Worm (Caenorhabditis elegans): ENCODE data around the gene srz-59.
A peak's percentile ranks its signal among the peaks of the same experiment; 100 is the strongest.

srz-59 gene

ce11 chrIV:14115045-14115444 lies 16.8 kb upstream of the srz-59 start:
- TF ChIP-seq C38D4.7 (GFP tag; optimal IDR thresholded peaks at IDR 0.05) = no peak
- TF ChIP-seq unc-55 (GFP tag; optimal IDR thresholded peaks at IDR 0.05) = no peak
- no peak for TF ChIP-seq ceh-48 (tag; optimal IDR thresholded peaks at IDR 0.05)
- TF ChIP-seq ets-4 (tag; optimal IDR thresholded peaks at IDR 0.05) = no peak
- no peak for TF ChIP-seq tbx-2 (tag; optimal IDR thresholded peaks at IDR 0.05)
- no peak for TF ChIP-seq ceh-9 (tag; optimal IDR thresholded peaks at IDR 0.05)
- no peak for TF ChIP-seq pag-3 (tag; optimal IDR thresholded peaks at IDR 0.05; ENCODE audit: borderline replicate concordance)
- no peak for TF ChIP-seq pqm-1 (tag; optimal IDR thresholded peaks at IDR 0.05)
- TF ChIP-seq npax-4 (tag; optimal IDR thresholded peaks at IDR 0.05) = no peak
- TF ChIP-seq sdc-2 (tag; optimal IDR thresholded peaks at IDR 0.05) = no peak
- TF ChIP-seq ceh-19 (GFP tag; optimal IDR thresholded peaks at IDR 0.05) = no peak
- TF ChIP-seq ceh-24 (tag; optimal IDR thresholded peaks at IDR 0.05) = no peak
- no peak for TF ChIP-seq K02D7.2 (tag; optimal IDR thresholded peaks at IDR 0.05)
- no peak for TF ChIP-seq ceh-14 (tag; optimal IDR thresholded peaks at IDR 0.05)
- TF ChIP-seq hlh-13 (GFP tag; optimal IDR thresholded peaks at IDR 0.05) = no peak
- TF ChIP-seq ceh-30 (tag; optimal IDR thresholded peaks at IDR 0.05) = no peak
- no peak for TF ChIP-seq pha-2 (tag; optimal IDR thresholded peaks at IDR 0.05)
- TF ChIP-seq ama-1 (optimal IDR thresholded peaks at IDR 0.05) = no peak
- no peak for TF ChIP-seq pat-9 (tag; optimal IDR thresholded peaks at IDR 0.05)

ce11 chrIV:14115556-14115955 lies 16.3 kb upstream of the srz-59 start:
- no peak for TF ChIP-seq ztf-16 (tag; optimal IDR thresholded peaks at IDR 0.05)
- no peak for TF ChIP-seq unc-42 (tag; optimal IDR thresholded peaks at IDR 0.05)
- no peak for TF ChIP-seq ttx-3 (tag; optimal IDR thresholded peaks at IDR 0.05)
- no peak for TF ChIP-seq F13H6.1 (tag; optimal IDR thresholded peaks at IDR 0.05)
- TF ChIP-seq hlh-30 (tag; optimal IDR thresholded peaks at IDR 0.05; ENCODE audit: insufficient read depth) = no peak

- TF ChIP-seq nfya-1 (tag; optimal IDR thresholded peaks at IDR 0.05) = peak; percentile 98
- TF ChIP-seq ceh-6 (GFP tag; optimal IDR thresholded peaks at IDR 0.05) = no peak
Observed at ce11 chrIV:14119327-14119726, 12.5 kb upstream of the srz-59 start.

- TF ChIP-seq gmeb-2 (tag; optimal IDR thresholded peaks at IDR 0.05) = no peak
- TF ChIP-seq sox-2 (GFP tag; IDR thresholded peaks at IDR 0.05) = no peak
Observed at ce11 chrIV:14123956-14124355, 7.9 kb upstream of the srz-59 start, which contains the start of gene nkcc-1. TSS of gene nkcc-1 (minus strand) at chrIV:14124056.

- TF ChIP-seq nfya-1 (tag; optimal IDR thresholded peaks at IDR 0.05) (peak; percentile 63), fkh-10 (GFP tag; optimal IDR thresholded peaks at IDR 0.05) (no peak), syd-9 (tag; optimal IDR thresholded peaks at IDR 0.05) (peak; percentile 4), unc-42 (tag; optimal IDR thresholded peaks at IDR 0.05) (peak; percentile 34), che-1 (tag; optimal IDR thresholded peaks at IDR 0.05) (peak; percentile 20), ceh-31 (tag; optimal IDR thresholded peaks at IDR 0.05) (peak; percentile 23), ceh-6 (GFP tag; optimal IDR thresholded peaks at IDR 0.05) (no peak), rnt-1 (tag; optimal IDR thresholded peaks at IDR 0.05) (peak; percentile 31), elt-2 (tag; optimal IDR thresholded peaks at IDR 0.05) (peak; percentile 97), tbx-2 (tag; optimal IDR thresholded peaks at IDR 0.05) (peak; percentile 39), unc-55 (GFP tag; optimal IDR thresholded peaks at IDR 0.05) (peak; percentile 36), ceh-18 (tag; optimal IDR thresholded peaks at IDR 0.05) (peak; percentile 11), dmd-4 (tag; optimal IDR thresholded peaks at IDR 0.05; ENCODE audit: borderline replicate concordance) (no peak)
Observed at ce11 chrIV:14127805-14128610, 3.9 kb upstream of the srz-59 start, which contains the start of gene H12I19.115. TSS of gene H12I19.115 (minus strand) at chrIV:14127855.

Data from whole organism, late embryonic.